Fruit fly (Drosophila melanogaster) whole organism, wandering third instar larva: Measurements from ENCODE around the gene CG12081.

ENCODE experiments used
- CG9705 ChIP-seq: fragments of 200-800 bp; sonication (Bioruptor generic); optimal IDR thresholded peaks from 2 replicates; lab custom pipeline; 2018; ENCODE audit warnings: missing biosample characterization, mild to moderate bottlenecking, missing genetic modification characterization
- Dfd ChIP-seq: fragments of >200 bp; optimal IDR thresholded peaks from 2 replicates; lab custom pipeline; 2017; ENCODE audit warnings: missing biosample characterization, missing genetic modification characterization
- Dif ChIP-seq: fragments of 200-275, 200-300 bp; sonication (Bioruptor generic); optimal IDR thresholded peaks from 2 replicates; lab custom pipeline; 2018; ENCODE audit warnings: missing biosample characterization, missing genetic modification characterization; ENCODE audit not compliant: partially characterized antibody
- Mio ChIP-seq: sonication (Bioruptor generic); optimal IDR thresholded peaks from 2 replicates; lab custom pipeline; 2016; ENCODE audit warnings: missing biosample characterization, missing genetic modification characterization
- OdsH ChIP-seq: fragments of 200-800 bp; sonication (Bioruptor generic); optimal IDR thresholded peaks from 2 replicates; lab custom pipeline; 2016; ENCODE audit warnings: missing biosample characterization, mild to moderate bottlenecking, missing genetic modification characterization
- Sp1 ChIP-seq: fragments of 200-800 bp; sonication (Bioruptor generic); optimal IDR thresholded peaks from 3 replicates; lab custom pipeline; 2019; ENCODE audit warnings: missing biosample characterization, mild to moderate bottlenecking, missing genetic modification characterization, moderate library complexity
- brk ChIP-seq: fragments of 200-800 bp; sonication (Bioruptor generic); optimal IDR thresholded peaks from 2 replicates; lab custom pipeline; 2016; ENCODE audit warnings: missing biosample characterization, mild to moderate bottlenecking, missing genetic modification characterization
- dmrt93B ChIP-seq: fragments of 200-800 bp; sonication (Bioruptor generic); optimal IDR thresholded peaks from 2 replicates; lab custom pipeline; 2018; ENCODE audit warnings: missing biosample characterization, mild to moderate bottlenecking, missing genetic modification characterization
- fru ChIP-seq: fragments of 200-800 bp; sonication (Bioruptor generic); optimal IDR thresholded peaks from 3 replicates; lab custom pipeline; 2016; ENCODE audit warnings: missing biosample characterization, mild to moderate bottlenecking, missing genetic modification characterization
- psq ChIP-seq: fragments of 200-800 bp; sonication (Bioruptor generic); optimal IDR thresholded peaks from 3 replicates; lab custom pipeline; 2017; ENCODE audit warnings: missing biosample characterization, mild to moderate bottlenecking, missing genetic modification characterization, moderate library complexity
- tai ChIP-seq: sonication (Bioruptor generic); optimal IDR thresholded peaks from 2 replicates; lab custom pipeline; 2016; ENCODE audit warnings: missing biosample characterization, missing genetic modification characterization

- TF ChIP-seq OdsH (GFP tag; lab: Kevin White, UChicago) (no peak), CG9705 (GFP tag; lab: Kevin White, UChicago) (no peak), fru (GFP tag; lab: Kevin White, UChicago) (no peak), psq (GFP tag; lab: Kevin White, UChicago) (no peak), Sp1 (GFP tag; lab: Kevin White, UChicago) (no peak), Dif (GFP tag; lab: Kevin White, UChicago) (no peak), dmrt93B (GFP tag; lab: Kevin White, UChicago) (no peak), Mio (no peak), brk (GFP tag; lab: Kevin White, UChicago) (no peak), Dfd (no peak), tai (GFP tag; lab: Kevin White, UChicago) (no peak)
Measured at dm6 chrX:8554303-8554702, 34.3 kb upstream of the CG12081 start.
